Worm (Caenorhabditis elegans) whole organism, L1 larva: Measurements from ENCODE around the gene tsen-54.
A peak's percentile ranks its signal among the peaks of the same experiment; 100 is the strongest.

Source experiments
- aha-1 ChIP-seq: fragments of 150-350 bp; optimal IDR thresholded peaks from 2 replicates; lab custom pipeline; 2014; ENCODE audit warnings: missing biosample characterization, missing genetic modification characterization
- ama-1 ChIP-seq: fragments of 150-350 bp; optimal IDR thresholded peaks from 2 replicates; lab custom pipeline; 2014
- blmp-1 ChIP-seq: fragments of 150-350 bp; optimal IDR thresholded peaks from 2 replicates; lab custom pipeline; 2014; ENCODE audit warnings: missing biosample characterization, missing genetic modification characterization
- ceh-63 ChIP-seq: fragments of 200-800 bp; sonication (Bioruptor generic); optimal IDR thresholded peaks from 2 replicates; lab custom pipeline; 2018; ENCODE audit warnings: mild to moderate bottlenecking, missing genetic modification characterization, missing compliant biosample characterization
- ceh-8 ChIP-seq: fragments of 200-800 bp; sonication (Bioruptor generic); optimal IDR thresholded peaks from 2 replicates; lab custom pipeline; 2018; ENCODE audit warnings: mild to moderate bottlenecking, missing genetic modification characterization, moderate library complexity, missing compliant biosample characterization
- ceh-88 ChIP-seq: fragments of 200-800 bp; sonication (Bioruptor generic); IDR thresholded peaks from 2 replicates; pipeline ENCODE4 v1.3.6; 2022; ENCODE audit warnings: missing genetic modification characterization, missing compliant biosample characterization
- ceh-90 ChIP-seq: sonication (generic microtip); optimal IDR thresholded peaks from 2 replicates; lab custom pipeline; 2016; ENCODE audit warnings: missing genetic modification characterization, missing compliant biosample characterization
- ces-1 ChIP-seq: fragments of 150-350 bp; optimal IDR thresholded peaks from 2 replicates; lab custom pipeline; 2014; ENCODE audit warnings: missing biosample characterization, missing genetic modification reagents, missing genetic modification characterization
- dpl-1 ChIP-seq, 3 experiments: fragments of 150-350 bp in 2 of 3; sonication (generic microtip) in 1 of 3; optimal IDR thresholded peaks; 2 replicates each; lab custom pipeline; 2014 to 2017; ENCODE audit warnings: missing biosample characterization in 3 of 3, missing genetic modification characterization in 3 of 3, missing genetic modification reagents in 3 of 3
- dsc-1 ChIP-seq: sonication (generic microtip); optimal IDR thresholded peaks from 2 replicates; lab custom pipeline; 2016; ENCODE audit warnings: mild to moderate bottlenecking, missing genetic modification characterization, missing compliant biosample characterization
- efl-1 ChIP-seq, 4 experiments: fragments of 150-350 bp; optimal IDR thresholded peaks in 3 of 4; peaks in 1 of 4; 1 replicate in 1 of 4; 2 replicates in 3 of 4; lab custom pipeline; 2014; ENCODE audit warnings: missing biosample characterization in 2 of 4, missing genetic modification characterization in 2 of 4, missing genetic modification reagents in 2 of 4
- elt-2 ChIP-seq: sonication (generic microtip); optimal IDR thresholded peaks from 2 replicates; lab custom pipeline; 2016; ENCODE audit warnings: missing genetic modification characterization, mild to moderate bottlenecking, inconsistent platforms, missing compliant biosample characterization, missing genetic modification reagents
- elt-3 ChIP-seq, 6 experiments: fragments of 150-350 bp in 1 of 6; sonication (generic microtip); optimal IDR thresholded peaks; 2 replicates each; lab custom pipeline; 2017 to 2018; ENCODE audit warnings: missing biosample characterization in 6 of 6, missing genetic modification characterization in 6 of 6, inconsistent platforms in 1 of 6
- fkh-10 ChIP-seq: sonication (generic microtip); optimal IDR thresholded peaks from 2 replicates; lab custom pipeline; 2017; ENCODE audit warnings: missing biosample characterization, missing genetic modification reagents, missing genetic modification characterization
- fkh-4 ChIP-seq: sonication (generic microtip); optimal IDR thresholded peaks from 2 replicates; lab custom pipeline; 2016; ENCODE audit warnings: missing compliant biosample characterization, missing genetic modification characterization, borderline replicate concordance
- fkh-8 ChIP-seq: sonication (generic microtip); optimal IDR thresholded peaks from 2 replicates; lab custom pipeline; 2016; ENCODE audit warnings: mild to moderate bottlenecking, missing genetic modification characterization, missing compliant biosample characterization
- fos-1 ChIP-seq: fragments of 150-350 bp; optimal IDR thresholded peaks from 2 replicates; lab custom pipeline; 2014; ENCODE audit warnings: missing biosample characterization, missing genetic modification characterization
- grh-1 ChIP-seq: fragments of 200-800 bp; sonication (Bioruptor generic); IDR thresholded peaks from 2 replicates; pipeline ENCODE4 v1.3.6; 2022; ENCODE audit warnings: missing genetic modification reagents, missing genetic modification characterization, missing compliant biosample characterization
- hpl-2 ChIP-seq: fragments of 150-350 bp; optimal IDR thresholded peaks from 2 replicates; lab custom pipeline; 2014; ENCODE audit warnings: missing biosample characterization, missing genetic modification reagents, missing genetic modification characterization
- irx-1 ChIP-seq: sonication (generic microtip); optimal IDR thresholded peaks from 2 replicates; lab custom pipeline; 2016; ENCODE audit warnings: missing genetic modification characterization, missing compliant biosample characterization
- lin-13 ChIP-seq: fragments of 150-350 bp; optimal IDR thresholded peaks from 2 replicates; lab custom pipeline; 2014; ENCODE audit warnings: missing biosample characterization, missing genetic modification reagents, missing genetic modification characterization
- lin-14 ChIP-seq: fragments of 200-800 bp; sonication (Bioruptor generic); optimal IDR thresholded peaks from 2 replicates; lab custom pipeline; 2018; ENCODE audit warnings: mild to moderate bottlenecking, missing genetic modification characterization, moderate library complexity, missing compliant biosample characterization
- lin-35 ChIP-seq, 2 experiments: fragments of 150-350 bp; optimal IDR thresholded peaks; 2 replicates each; lab custom pipeline; 2014; ENCODE audit warnings: missing biosample characterization in 2 of 2, missing genetic modification characterization in 2 of 2, missing genetic modification reagents in 2 of 2
- lir-3 ChIP-seq: sonication (generic microtip); optimal IDR thresholded peaks from 2 replicates; lab custom pipeline; 2016; ENCODE audit warnings: mild to moderate bottlenecking, missing genetic modification characterization, moderate library complexity, missing compliant biosample characterization; ENCODE audit not compliant: poor library complexity
- lsy-2 ChIP-seq, 2 experiments: fragments of 150-350 bp; optimal IDR thresholded peaks; 2 replicates each; lab custom pipeline; 2014; ENCODE audit warnings: missing biosample characterization in 2 of 2, missing genetic modification characterization in 2 of 2
- nhr-19 ChIP-seq: fragments of 200-800 bp; sonication (Bioruptor generic); conservative IDR thresholded peaks from 2 replicates; pipeline ENCODE4 v1.3.6; 2022; ENCODE audit warnings: missing genetic modification characterization, missing compliant biosample characterization
- nhr-20 ChIP-seq: sonication (generic microtip); optimal IDR thresholded peaks from 2 replicates; lab custom pipeline; 2016; ENCODE audit warnings: mild to moderate bottlenecking, missing genetic modification characterization, missing compliant biosample characterization
- nhr-237 ChIP-seq: fragments of 150-350 bp; optimal IDR thresholded peaks from 2 replicates; lab custom pipeline; 2014; ENCODE audit warnings: missing biosample characterization, missing genetic modification characterization
- nhr-47 ChIP-seq: sonication (generic microtip); optimal IDR thresholded peaks from 2 replicates; lab custom pipeline; 2016; ENCODE audit warnings: mild to moderate bottlenecking, missing genetic modification characterization, moderate library complexity, missing compliant biosample characterization
- nhr-71 ChIP-seq: sonication (generic microtip); optimal IDR thresholded peaks from 2 replicates; lab custom pipeline; 2016; ENCODE audit warnings: mild to moderate bottlenecking, missing genetic modification characterization, moderate library complexity, missing compliant biosample characterization
- nhr-76 ChIP-seq: sonication (generic microtip); optimal IDR thresholded peaks from 2 replicates; lab custom pipeline; 2017; ENCODE audit warnings: missing biosample characterization, missing genetic modification characterization
- nhr-85 ChIP-seq: sonication (generic microtip); peaks from one replicate; lab custom pipeline; 2016; ENCODE audit warnings: missing genetic modification characterization, inconsistent platforms, missing compliant biosample characterization
- nhr-90 ChIP-seq: sonication (generic microtip); optimal IDR thresholded peaks from 2 replicates; lab custom pipeline; 2016; ENCODE audit warnings: mild to moderate bottlenecking, missing genetic modification characterization, missing compliant biosample characterization; ENCODE audit not compliant: poor library complexity
- rnt-1 ChIP-seq: sonication (generic microtip); optimal IDR thresholded peaks from 2 replicates; lab custom pipeline; 2016; ENCODE audit warnings: mild to moderate bottlenecking, missing genetic modification characterization, moderate library complexity, missing compliant biosample characterization
- snpc-4 ChIP-seq: fragments of 150-350 bp; optimal IDR thresholded peaks from 2 replicates; lab custom pipeline; 2014; ENCODE audit warnings: missing biosample characterization, missing genetic modification characterization
- snu-23 ChIP-seq: sonication (generic microtip); optimal IDR thresholded peaks from 2 replicates; lab custom pipeline; 2016; ENCODE audit warnings: missing genetic modification characterization, missing compliant biosample characterization
- tbx-2 ChIP-seq: sonication (generic microtip); optimal IDR thresholded peaks from 2 replicates; lab custom pipeline; 2016; ENCODE audit warnings: missing genetic modification characterization, missing compliant biosample characterization
- tlp-1 ChIP-seq: fragments of 150-350 bp; optimal IDR thresholded peaks from 2 replicates; lab custom pipeline; 2014; ENCODE audit warnings: missing biosample characterization, missing genetic modification characterization
- unc-130 ChIP-seq: fragments of 150-350 bp; optimal IDR thresholded peaks from 2 replicates; lab custom pipeline; 2017; ENCODE audit warnings: missing biosample characterization, missing genetic modification characterization, inconsistent platforms
- unc-86 ChIP-seq: sonication (generic microtip); optimal IDR thresholded peaks from 2 replicates; lab custom pipeline; 2016; ENCODE audit warnings: missing genetic modification characterization, missing compliant biosample characterization
- unc-98 ChIP-seq: fragments of 200-800 bp; sonication (Bioruptor generic); IDR thresholded peaks from 2 replicates; pipeline ENCODE4 v1.3.6; 2022; ENCODE audit warnings: missing genetic modification characterization, missing compliant biosample characterization
- zag-1 ChIP-seq: fragments of 150-350 bp; optimal IDR thresholded peaks from 2 replicates; lab custom pipeline; 2014; ENCODE audit warnings: missing biosample characterization, missing genetic modification characterization
- ztf-11 ChIP-seq, 2 experiments: sonication (generic microtip); optimal IDR thresholded peaks; 2 replicates each; lab custom pipeline; 2016 to 2017; ENCODE audit warnings: missing genetic modification characterization in 2 of 2, missing biosample characterization in 1 of 2, missing compliant biosample characterization in 1 of 2

Gene tsen-54

ce11 chrIV:1904072-1904671, 43.8 kb upstream of the tsen-54 start:
- TF ChIP-seq ceh-90 (tag; lab: Kevin White, UChicago) (no peak), efl-1 (optimal IDR thresholded peaks at IDR 0.05; lab: Kevin White, UChicago) (no peak), efl-1 (GFP tag; optimal IDR thresholded peaks at IDR 0.05 in 1 of 2; lab: Kevin White, UChicago) (peak in 1 of 2 experiments; percentile 90), unc-98 (no peak), fkh-10 (GFP tag; lab: Kevin White, UChicago) (no peak), dsc-1 (tag; lab: Kevin White, UChicago) (peak; percentile 71), elt-3 (tag; optimal IDR thresholded peaks at IDR 0.05; lab: Kevin White, UChicago) (peak in 1 of 6 experiments; percentile 48), ceh-88 (GFP tag; lab: Robert Waterston, UW) (no peak), zag-1 (tag; lab: Kevin White, UChicago) (no peak), nhr-19 (GFP tag; lab: Robert Waterston, UW) (no peak), lin-13 (GFP tag; lab: Kevin White, UChicago) (no peak), unc-86 (no peak), lin-35 (GFP tag; optimal IDR thresholded peaks at IDR 0.05; lab: Kevin White, UChicago) (peak in 1 of 2 experiments; percentile 25), ama-1 (lab: Kevin White, UChicago) (no peak), aha-1 (no peak), fos-1 (tag; lab: Kevin White, UChicago) (no peak), nhr-237 (tag; lab: Kevin White, UChicago) (no peak), nhr-71 (no peak), tlp-1 (tag; lab: Kevin White, UChicago) (no peak), nhr-47 (tag; lab: Kevin White, UChicago) (no peak), hpl-2 (GFP tag; lab: Kevin White, UChicago) (no peak), tbx-2 (tag; lab: Kevin White, UChicago) (no peak), fkh-8 (tag; lab: Kevin White, UChicago) (no peak), lir-3 (no peak), rnt-1 (tag; lab: Kevin White, UChicago) (peak; percentile 25), lsy-2 (tag; optimal IDR thresholded peaks at IDR 0.05; lab: Kevin White, UChicago) (peak; percentile 57 to 73), dpl-1 (GFP tag; optimal IDR thresholded peaks at IDR 0.05; lab: Kevin White, UChicago) (no peak), unc-130 (tag; lab: Kevin White, UChicago) (no peak), irx-1 (tag; lab: Kevin White, UChicago) (no peak), fkh-4 (tag; lab: Kevin White, UChicago) (peak; percentile 79), snu-23 (GFP tag; lab: Kevin White, UChicago) (no peak), ceh-63 (GFP tag; lab: Kevin White, UChicago) (no peak), nhr-20 (tag; lab: Kevin White, UChicago) (no peak), ztf-11 (tag; optimal IDR thresholded peaks at IDR 0.05; lab: Kevin White, UChicago) (no peak), ces-1 (GFP tag; lab: Kevin White, UChicago) (no peak), snpc-4 (tag; lab: Kevin White, UChicago) (no peak), lin-14 (peak; percentile 38), elt-2 (tag; lab: Kevin White, UChicago) (peak; percentile 8), nhr-85 (tag; lab: Kevin White, UChicago) (peak; percentile 43), nhr-76 (no peak), ceh-8 (no peak), grh-1 (no peak), blmp-1 (no peak)

ce11 chrIV:1905250-1905649, 42.7 kb upstream of the tsen-54 start:
- TF ChIP-seq nhr-90 (tag; lab: Kevin White, UChicago) = no peak
- peak; percentile 6 for TF ChIP-seq lin-14
